Worm (Caenorhabditis elegans) whole organism, mixed stage, embryonic: Measurements from ENCODE around the gene dhhc-5.

ENCODE experiments used
- elt-1 ChIP-seq: sonication (generic microtip); optimal IDR thresholded peaks from 2 replicates; lab custom pipeline; 2017; ENCODE audit warnings: missing genetic modification characterization, mild to moderate bottlenecking, missing compliant biosample characterization, antibody characterized with exemption, moderate library complexity, borderline replicate concordance; ENCODE audit not compliant: insufficient read depth
- elt-3 ChIP-seq: fragments of 150-350 bp; optimal IDR thresholded peaks from 2 replicates; lab custom pipeline; 2014; ENCODE audit warnings: missing biosample characterization, missing genetic modification characterization
- mep-1 ChIP-seq: fragments of 150-350 bp; optimal IDR thresholded peaks from 2 replicates; lab custom pipeline; 2017; ENCODE audit warnings: missing biosample characterization, missing genetic modification reagents, missing genetic modification characterization, inconsistent platforms
- nhr-76 ChIP-seq: sonication (generic microtip); optimal IDR thresholded peaks from 2 replicates; lab custom pipeline; 2017; ENCODE audit warnings: missing biosample characterization, missing genetic modification characterization
- zip-8 ChIP-seq: fragments of 150-350 bp; optimal IDR thresholded peaks from 2 replicates; lab custom pipeline; 2014; ENCODE audit warnings: missing biosample characterization, missing genetic modification characterization

ce11 chrIII:6872534-6873150, 23.8 kb upstream of the dhhc-5 start, which contains the start of gene K04C2.3:
- no peak for TF ChIP-seq mep-1 (tag; lab: Kevin White, UChicago)
- no peak for TF ChIP-seq zip-8 (tag; lab: Kevin White, UChicago)
- no peak for TF ChIP-seq elt-3 (tag; lab: Kevin White, UChicago)
- TF ChIP-seq elt-1 = no peak
- no peak for TF ChIP-seq nhr-76
